Worm (Caenorhabditis elegans) whole organism, L1 larva: ENCODE measurements around the gene gip-1.

Experiments used
- C04F5.9 ChIP-seq: sonication (generic microtip); optimal IDR thresholded peaks from 2 replicates; lab custom pipeline; 2016; ENCODE audit warnings: missing genetic modification characterization, missing compliant biosample characterization
- C16A3.4 ChIP-seq: fragments of 150-350 bp; optimal IDR thresholded peaks from 2 replicates; lab custom pipeline; 2014; ENCODE audit warnings: missing biosample characterization, missing genetic modification characterization
- F16B12.6 ChIP-seq: fragments of 150-350 bp; optimal IDR thresholded peaks from 2 replicates; lab custom pipeline; 2014; ENCODE audit warnings: missing biosample characterization, missing genetic modification characterization
- aly-2 ChIP-seq: fragments of 150-350 bp; optimal IDR thresholded peaks from 2 replicates; lab custom pipeline; 2014; ENCODE audit warnings: missing biosample characterization, missing genetic modification characterization
- blmp-1 ChIP-seq: fragments of 150-350 bp; optimal IDR thresholded peaks from 2 replicates; lab custom pipeline; 2014; ENCODE audit warnings: missing biosample characterization, missing genetic modification characterization
- ceh-63 ChIP-seq: fragments of 200-800 bp; sonication (Bioruptor generic); optimal IDR thresholded peaks from 2 replicates; lab custom pipeline; 2018; ENCODE audit warnings: mild to moderate bottlenecking, missing genetic modification characterization, missing compliant biosample characterization
- ceh-8 ChIP-seq: fragments of 200-800 bp; sonication (Bioruptor generic); optimal IDR thresholded peaks from 2 replicates; lab custom pipeline; 2018; ENCODE audit warnings: mild to moderate bottlenecking, missing genetic modification characterization, moderate library complexity, missing compliant biosample characterization
- ceh-82 ChIP-seq, 3 experiments: fragments of 150-350 bp in 1 of 3; sonication (generic microtip) in 2 of 3; optimal IDR thresholded peaks; 2 replicates each; lab custom pipeline; 2014 to 2017; ENCODE audit warnings: missing biosample characterization in 3 of 3, missing genetic modification characterization in 3 of 3
- ceh-88 ChIP-seq: fragments of 200-800 bp; sonication (Bioruptor generic); IDR thresholded peaks from 2 replicates; pipeline ENCODE4 v1.3.6; 2022; ENCODE audit warnings: missing genetic modification characterization, missing compliant biosample characterization
- ces-1 ChIP-seq: fragments of 150-350 bp; optimal IDR thresholded peaks from 2 replicates; lab custom pipeline; 2014; ENCODE audit warnings: missing biosample characterization, missing genetic modification reagents, missing genetic modification characterization
- dsc-1 ChIP-seq: sonication (generic microtip); optimal IDR thresholded peaks from 2 replicates; lab custom pipeline; 2016; ENCODE audit warnings: mild to moderate bottlenecking, missing genetic modification characterization, missing compliant biosample characterization
- efl-3 ChIP-seq: fragments of 200-800 bp; sonication (Bioruptor generic); optimal IDR thresholded peaks from 2 replicates; lab custom pipeline; 2018; ENCODE audit warnings: mild to moderate bottlenecking, missing genetic modification characterization, missing compliant biosample characterization
- egl-13 ChIP-seq: sonication (generic microtip); optimal IDR thresholded peaks from 2 replicates; lab custom pipeline; 2016; ENCODE audit warnings: missing genotype, missing genetic modification reagents, missing genetic modification characterization, missing compliant biosample characterization
- egl-27 ChIP-seq, 2 experiments: fragments of 150-350 bp in 1 of 2; sonication (generic microtip); optimal IDR thresholded peaks; 3 replicates each; lab custom pipeline; 2017 to 2018; ENCODE audit warnings: missing biosample characterization in 2 of 2, missing genetic modification characterization in 2 of 2, missing genetic modification reagents in 2 of 2
- elt-2 ChIP-seq: sonication (generic microtip); optimal IDR thresholded peaks from 2 replicates; lab custom pipeline; 2016; ENCODE audit warnings: missing genetic modification characterization, mild to moderate bottlenecking, inconsistent platforms, missing compliant biosample characterization, missing genetic modification reagents
- ets-5 ChIP-seq: fragments of 200-800 bp; sonication (Bioruptor generic); IDR thresholded peaks from 2 replicates; pipeline ENCODE4 v1.3.6; 2022; ENCODE audit warnings: missing genetic modification characterization, missing compliant biosample characterization
- fkh-4 ChIP-seq: sonication (generic microtip); optimal IDR thresholded peaks from 2 replicates; lab custom pipeline; 2016; ENCODE audit warnings: missing compliant biosample characterization, missing genetic modification characterization, borderline replicate concordance
- hlh-17 ChIP-seq: fragments of 200-800 bp; sonication (Bioruptor generic); optimal IDR thresholded peaks from 2 replicates; lab custom pipeline; 2018; ENCODE audit warnings: missing genetic modification characterization, mild to moderate bottlenecking, missing compliant biosample characterization, moderate library complexity, borderline replicate concordance
- hpl-2 ChIP-seq: fragments of 150-350 bp; optimal IDR thresholded peaks from 2 replicates; lab custom pipeline; 2014; ENCODE audit warnings: missing biosample characterization, missing genetic modification reagents, missing genetic modification characterization
- irx-1 ChIP-seq: sonication (generic microtip); optimal IDR thresholded peaks from 2 replicates; lab custom pipeline; 2016; ENCODE audit warnings: missing genetic modification characterization, missing compliant biosample characterization
- isw-1 ChIP-seq: fragments of 200-800 bp; sonication (Bioruptor generic); IDR thresholded peaks from 2 replicates; pipeline ENCODE4 v1.3.6; 2022; ENCODE audit warnings: missing genetic modification characterization, missing compliant biosample characterization
- jun-1 ChIP-seq: fragments of 150-350 bp; optimal IDR thresholded peaks from 2 replicates; lab custom pipeline; 2014; ENCODE audit warnings: missing biosample characterization, missing genetic modification reagents, missing genetic modification characterization
- lin-13 ChIP-seq: fragments of 150-350 bp; optimal IDR thresholded peaks from 2 replicates; lab custom pipeline; 2014; ENCODE audit warnings: missing biosample characterization, missing genetic modification reagents, missing genetic modification characterization
- lin-14 ChIP-seq: fragments of 200-800 bp; sonication (Bioruptor generic); optimal IDR thresholded peaks from 2 replicates; lab custom pipeline; 2018; ENCODE audit warnings: mild to moderate bottlenecking, missing genetic modification characterization, moderate library complexity, missing compliant biosample characterization
- lin-15B ChIP-seq: fragments of 150-350 bp; sonication (generic microtip); optimal IDR thresholded peaks from 3 replicates; lab custom pipeline; 2014; ENCODE audit warnings: missing biosample characterization, missing genetic modification characterization
- lin-35 ChIP-seq, 2 experiments: fragments of 150-350 bp; optimal IDR thresholded peaks; 2 replicates each; lab custom pipeline; 2014; ENCODE audit warnings: missing biosample characterization in 2 of 2, missing genetic modification characterization in 2 of 2, missing genetic modification reagents in 2 of 2
- lir-3 ChIP-seq: sonication (generic microtip); optimal IDR thresholded peaks from 2 replicates; lab custom pipeline; 2016; ENCODE audit warnings: mild to moderate bottlenecking, missing genetic modification characterization, moderate library complexity, missing compliant biosample characterization; ENCODE audit not compliant: poor library complexity
- mab-9 ChIP-seq: fragments of 200-800 bp; sonication (Bioruptor generic); IDR thresholded peaks from 2 replicates; pipeline ENCODE4 v1.3.6; 2022; ENCODE audit warnings: missing genetic modification reagents, missing genetic modification characterization, missing compliant biosample characterization
- mef-2 ChIP-seq: fragments of 150-350 bp; optimal IDR thresholded peaks from 2 replicates; lab custom pipeline; 2014; ENCODE audit warnings: missing biosample characterization, missing genetic modification characterization
- mep-1 ChIP-seq: fragments of 150-350 bp; optimal IDR thresholded peaks from 2 replicates; lab custom pipeline; 2014; ENCODE audit warnings: missing biosample characterization, missing genetic modification characterization
- nhr-11 ChIP-seq: fragments of 150-350 bp; optimal IDR thresholded peaks from 2 replicates; lab custom pipeline; 2014; ENCODE audit warnings: missing biosample characterization, missing genetic modification characterization
- nhr-12 ChIP-seq: sonication (generic microtip); optimal IDR thresholded peaks from 2 replicates; lab custom pipeline; 2017; ENCODE audit warnings: missing biosample characterization, missing genetic modification characterization
- nhr-19 ChIP-seq: fragments of 200-800 bp; sonication (Bioruptor generic); conservative IDR thresholded peaks from 2 replicates; pipeline ENCODE4 v1.3.6; 2022; ENCODE audit warnings: missing genetic modification characterization, missing compliant biosample characterization
- nhr-28 ChIP-seq: fragments of 150-350 bp; optimal IDR thresholded peaks from 2 replicates; lab custom pipeline; 2014; ENCODE audit warnings: missing biosample characterization, missing genetic modification characterization
- nhr-71 ChIP-seq: sonication (generic microtip); optimal IDR thresholded peaks from 2 replicates; lab custom pipeline; 2016; ENCODE audit warnings: mild to moderate bottlenecking, missing genetic modification characterization, moderate library complexity, missing compliant biosample characterization
- nhr-76 ChIP-seq: sonication (generic microtip); optimal IDR thresholded peaks from 2 replicates; lab custom pipeline; 2017; ENCODE audit warnings: missing biosample characterization, missing genetic modification characterization
- nhr-77 ChIP-seq: fragments of 150-350 bp; optimal IDR thresholded peaks from 2 replicates; lab custom pipeline; 2014; ENCODE audit warnings: missing biosample characterization, missing genetic modification characterization
- nhr-85 ChIP-seq: sonication (generic microtip); peaks from one replicate; lab custom pipeline; 2016; ENCODE audit warnings: missing genetic modification characterization, inconsistent platforms, missing compliant biosample characterization
- nhr-90 ChIP-seq: sonication (generic microtip); optimal IDR thresholded peaks from 2 replicates; lab custom pipeline; 2016; ENCODE audit warnings: mild to moderate bottlenecking, missing genetic modification characterization, missing compliant biosample characterization; ENCODE audit not compliant: poor library complexity
- pqm-1 ChIP-seq: sonication (generic microtip); optimal IDR thresholded peaks from 3 replicates; lab custom pipeline; 2017; ENCODE audit warnings: missing biosample characterization, missing genetic modification characterization
- snpc-4 ChIP-seq: fragments of 150-350 bp; optimal IDR thresholded peaks from 2 replicates; lab custom pipeline; 2014; ENCODE audit warnings: missing biosample characterization, missing genetic modification characterization
- snu-23 ChIP-seq: sonication (generic microtip); optimal IDR thresholded peaks from 2 replicates; lab custom pipeline; 2016; ENCODE audit warnings: missing genetic modification characterization, missing compliant biosample characterization
- sox-4 ChIP-seq: sonication (generic microtip); optimal IDR thresholded peaks from 2 replicates; lab custom pipeline; 2016; ENCODE audit warnings: missing genetic modification characterization, missing compliant biosample characterization
- sptf-1 ChIP-seq: fragments of 150-350 bp; optimal IDR thresholded peaks from 2 replicates; lab custom pipeline; 2014; ENCODE audit warnings: missing biosample characterization, missing genetic modification characterization
- sup-37 ChIP-seq: fragments of 200-800 bp; sonication (Bioruptor generic); optimal IDR thresholded peaks from 2 replicates; lab custom pipeline; 2018; ENCODE audit warnings: mild to moderate bottlenecking, missing genetic modification characterization, missing compliant biosample characterization
- tbx-2 ChIP-seq: sonication (generic microtip); optimal IDR thresholded peaks from 2 replicates; lab custom pipeline; 2016; ENCODE audit warnings: missing genetic modification characterization, missing compliant biosample characterization
- tlp-1 ChIP-seq: fragments of 150-350 bp; optimal IDR thresholded peaks from 2 replicates; lab custom pipeline; 2014; ENCODE audit warnings: missing biosample characterization, missing genetic modification characterization
- unc-130 ChIP-seq: fragments of 150-350 bp; optimal IDR thresholded peaks from 2 replicates; lab custom pipeline; 2017; ENCODE audit warnings: missing biosample characterization, missing genetic modification characterization, inconsistent platforms
- unc-30 ChIP-seq: sonication (generic microtip); optimal IDR thresholded peaks from 2 replicates; lab custom pipeline; 2017; ENCODE audit warnings: missing biosample characterization, missing genetic modification characterization
- unc-98 ChIP-seq: fragments of 200-800 bp; sonication (Bioruptor generic); IDR thresholded peaks from 2 replicates; pipeline ENCODE4 v1.3.6; 2022; ENCODE audit warnings: missing genetic modification characterization, missing compliant biosample characterization
- vab-15 ChIP-seq: sonication (generic microtip); optimal IDR thresholded peaks from 2 replicates; lab custom pipeline; 2017; ENCODE audit warnings: missing genotype, mild to moderate bottlenecking, missing genetic modification characterization, missing compliant biosample characterization
- zag-1 ChIP-seq: fragments of 150-350 bp; optimal IDR thresholded peaks from 2 replicates; lab custom pipeline; 2014; ENCODE audit warnings: missing biosample characterization, missing genetic modification characterization
- ztf-11 ChIP-seq, 2 experiments: sonication (generic microtip); optimal IDR thresholded peaks; 2 replicates each; lab custom pipeline; 2016 to 2017; ENCODE audit warnings: missing genetic modification characterization in 2 of 2, missing biosample characterization in 1 of 2, missing compliant biosample characterization in 1 of 2
- ztf-4 ChIP-seq: fragments of 150-350 bp; optimal IDR thresholded peaks from 2 replicates; lab custom pipeline; 2014; ENCODE audit warnings: missing biosample characterization, missing genetic modification characterization

gip-1 gene

DNA sequence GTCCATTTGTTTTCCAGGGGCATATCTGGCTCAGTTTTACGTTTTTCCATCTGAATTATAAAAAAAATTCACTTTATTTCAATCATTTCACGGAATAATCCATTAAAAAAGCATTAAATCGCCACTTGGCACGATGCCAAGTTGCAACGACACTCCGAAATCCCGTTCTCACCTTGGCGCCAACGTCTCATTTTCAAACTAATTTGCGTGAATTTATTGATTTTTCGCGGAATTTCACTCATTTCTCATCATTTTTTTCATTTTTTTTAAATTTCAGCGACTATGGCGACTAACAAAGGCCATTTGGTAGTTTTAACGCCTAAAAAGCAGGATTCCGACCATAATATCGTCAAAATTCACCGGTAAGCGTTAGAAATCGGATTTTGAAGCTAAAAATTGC is 28.5 kb downstream of the gip-1 start, which contains the start of gene H14E04.2 (continued):
- TF ChIP-seq lin-15B (tag; lab: Kevin White, UChicago): peak; percentile 77
- TF ChIP-seq C04F5.9 (tag; lab: Kevin White, UChicago): no peak
- no peak for TF ChIP-seq sup-37
- peak in 1 of 2 experiments; percentile 51 for TF ChIP-seq ztf-11 (tag; optimal IDR thresholded peaks at IDR 0.05; lab: Kevin White, UChicago)
- TF ChIP-seq nhr-77 (tag; lab: Kevin White, UChicago): peak; percentile 57
- no peak for TF ChIP-seq ztf-4 (tag; lab: Kevin White, UChicago)
- TF ChIP-seq zag-1: no peak
- TF ChIP-seq tbx-2 (tag; lab: Kevin White, UChicago): peak; percentile 78
- TF ChIP-seq ceh-8 (GFP tag; lab: Kevin White, UChicago): no peak
- peak; percentile 78 to 84 (median 83) for TF ChIP-seq ceh-82 (tag; optimal IDR thresholded peaks at IDR 0.05; lab: Kevin White, UChicago)
- TF ChIP-seq aly-2: no peak
- no peak for TF ChIP-seq egl-27 (tag; optimal IDR thresholded peaks at IDR 0.05; lab: Kevin White, UChicago)
- TF ChIP-seq unc-30 (tag; lab: Kevin White, UChicago): no peak
- peak; percentile 23 for TF ChIP-seq fkh-4 (tag; lab: Kevin White, UChicago)
- TF ChIP-seq irx-1 (tag; lab: Kevin White, UChicago): peak; percentile 63
- peak; percentile 94 for TF ChIP-seq unc-130 (tag; lab: Kevin White, UChicago)
- TF ChIP-seq hlh-17 (GFP tag; lab: Kevin White, UChicago): no peak
- TF ChIP-seq mab-9: 0 out of 2 replicates have a peak, but pooled peaks have one; percentile 16
- TF ChIP-seq nhr-12 (tag; lab: Kevin White, UChicago): no peak
- TF ChIP-seq efl-3 (GFP tag; lab: Kevin White, UChicago): no peak
- TF ChIP-seq lir-3: no peak
- no peak for TF ChIP-seq ets-5 (GFP tag; lab: Robert Waterston, UW)
- no peak for TF ChIP-seq pqm-1 (tag; lab: Kevin White, UChicago)
- peak; percentile 87 for TF ChIP-seq nhr-71
- TF ChIP-seq vab-15 (tag; lab: Kevin White, UChicago): peak; percentile 75
- TF ChIP-seq tlp-1 (tag; lab: Kevin White, UChicago): no peak
- TF ChIP-seq nhr-19 (GFP tag; lab: Robert Waterston, UW): peak; percentile 78
- peak; percentile 85 for TF ChIP-seq lin-14 (GFP tag; lab: Kevin White, UChicago)
- TF ChIP-seq nhr-85 (tag; lab: Kevin White, UChicago): peak; percentile 93
- peak; percentile 32; the same call in 1 of the 2 replicates for TF ChIP-seq unc-98 (GFP tag; lab: Robert Waterston, UW)
- TF ChIP-seq nhr-90 (tag; lab: Kevin White, UChicago): peak; percentile 73
- TF ChIP-seq F16B12.6 (tag; lab: Kevin White, UChicago): peak; percentile 63
- no peak for TF ChIP-seq sptf-1 (tag; lab: Kevin White, UChicago)
- peak; percentile 72 for TF ChIP-seq jun-1 (tag; lab: Kevin White, UChicago)
- TF ChIP-seq egl-13 (tag; lab: Kevin White, UChicago): peak; percentile 65
- TF ChIP-seq ces-1: no peak
- TF ChIP-seq elt-2: peak; percentile 19
- peak; percentile 20 for TF ChIP-seq snpc-4 (tag; lab: Kevin White, UChicago)
- peak; percentile 0 for TF ChIP-seq nhr-11
- no peak for TF ChIP-seq ceh-63 (GFP tag; lab: Kevin White, UChicago)
- TF ChIP-seq nhr-76: no peak
- 0 out of 2 replicates have a peak, but pooled peaks have one; percentile 24 for TF ChIP-seq ceh-88 (GFP tag; lab: Robert Waterston, UW)
- peak; percentile 86 for TF ChIP-seq mep-1 (tag; lab: Kevin White, UChicago)
- TF ChIP-seq sox-4 (tag; lab: Kevin White, UChicago): no peak
- TF ChIP-seq dsc-1 (tag; lab: Kevin White, UChicago): peak; percentile 86
- peak; percentile 87 for TF ChIP-seq C16A3.4 (tag; lab: Kevin White, UChicago)
- TF ChIP-seq mef-2 (tag; lab: Kevin White, UChicago): no peak
- peak; percentile 82 for TF ChIP-seq blmp-1 (tag; lab: Kevin White, UChicago)
- TF ChIP-seq snu-23 (GFP tag; lab: Kevin White, UChicago): peak; percentile 89
- peak; percentile 80 for TF ChIP-seq lin-13 (GFP tag; lab: Kevin White, UChicago)
- TF ChIP-seq nhr-28 (tag; lab: Kevin White, UChicago): no peak
- TF ChIP-seq isw-1 (GFP tag; lab: Robert Waterston, UW): peak; percentile 63
- no peak for TF ChIP-seq hpl-2 (GFP tag; lab: Kevin White, UChicago)
- TF ChIP-seq lin-35 (GFP tag; optimal IDR thresholded peaks at IDR 0.05; lab: Kevin White, UChicago): peak; percentile 95 to 97
